Worm (Caenorhabditis elegans) whole organism, L3 larva: ENCODE results near the gene srx-111.

Source experiments
- ZK546.5 ChIP-seq: sonication (generic microtip); optimal IDR thresholded peaks from 2 replicates; lab custom pipeline; 2017; ENCODE audit warnings: missing biosample characterization, missing genetic modification characterization
- aly-2 ChIP-seq: fragments of 150-350 bp; optimal IDR thresholded peaks from 2 replicates; lab custom pipeline; 2014; ENCODE audit warnings: missing biosample characterization, missing genetic modification characterization
- elt-1 ChIP-seq: fragments of 150-350 bp; optimal IDR thresholded peaks from 2 replicates; lab custom pipeline; 2014; ENCODE audit warnings: missing biosample characterization, missing genetic modification characterization
- elt-3 ChIP-seq, 3 experiments: fragments of 150-350 bp in 1 of 3; sonication (generic microtip) in 2 of 3; optimal IDR thresholded peaks; 2 replicates in 2 of 3; 4 replicates in 1 of 3; lab custom pipeline; 2014 to 2017; ENCODE audit warnings: missing biosample characterization in 3 of 3, missing genetic modification characterization in 3 of 3
- fkh-10 ChIP-seq: sonication (generic microtip); optimal IDR thresholded peaks from 2 replicates; lab custom pipeline; 2017; ENCODE audit warnings: missing biosample characterization, missing genetic modification reagents, missing genetic modification characterization
- lin-15B ChIP-seq: fragments of 150-350 bp; optimal IDR thresholded peaks from 2 replicates; lab custom pipeline; 2014; ENCODE audit warnings: missing biosample characterization, missing genetic modification characterization
- nhr-11 ChIP-seq: fragments of 150-350 bp; optimal IDR thresholded peaks from 2 replicates; lab custom pipeline; 2014; ENCODE audit warnings: missing biosample characterization, missing genetic modification characterization
- nhr-28 ChIP-seq: fragments of 150-350 bp; optimal IDR thresholded peaks from 2 replicates; lab custom pipeline; 2014; ENCODE audit warnings: missing biosample characterization, missing genetic modification characterization
- nhr-76 ChIP-seq: fragments of 150-350 bp; sonication (generic microtip); optimal IDR thresholded peaks from 5 replicates; lab custom pipeline; 2014; ENCODE audit warnings: missing biosample characterization, missing genetic modification characterization
- sea-2 ChIP-seq: fragments of 150-350 bp; sonication (generic microtip); optimal IDR thresholded peaks from 4 replicates; lab custom pipeline; 2014; ENCODE audit warnings: missing biosample characterization, missing genetic modification reagents, missing genetic modification characterization
- skn-1 ChIP-seq: fragments of 150-350 bp; optimal IDR thresholded peaks from 2 replicates; lab custom pipeline; 2014; ENCODE audit warnings: missing biosample characterization, missing genetic modification characterization
- unc-62 ChIP-seq: fragments of 150-350 bp; sonication (generic microtip); optimal IDR thresholded peaks from 4 replicates; lab custom pipeline; 2014; ENCODE audit warnings: missing biosample characterization, missing genetic modification reagents, missing genetic modification characterization
- ztf-4 ChIP-seq: fragments of 150-350 bp; optimal IDR thresholded peaks from 2 replicates; lab custom pipeline; 2014; ENCODE audit warnings: missing biosample characterization, missing genetic modification characterization

DNA sequence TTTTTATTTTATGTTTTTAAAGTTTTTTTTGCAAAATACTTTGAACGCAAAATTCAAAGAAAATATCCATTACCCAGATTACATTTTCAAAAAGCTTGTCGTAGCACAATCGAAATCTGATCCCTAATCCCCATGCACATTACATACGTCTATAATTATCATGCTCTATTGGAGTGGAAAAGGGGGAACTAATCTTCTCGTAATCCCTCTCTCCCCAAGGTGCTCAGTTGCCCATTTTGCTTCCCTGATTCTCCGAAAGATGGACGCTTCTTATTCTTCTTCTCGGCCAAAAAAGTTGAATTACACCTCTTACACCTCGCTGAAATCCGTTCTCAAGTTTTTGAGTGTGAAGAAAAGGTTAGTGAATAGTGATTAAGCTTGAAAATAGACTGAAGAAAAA is 46.6 kb upstream of the srx-111 start, which contains the start of gene fbxc-53:
- TF ChIP-seq fkh-10 (no peak), ZK546.5 (no peak), ztf-4 (tag; lab: Kevin White, UChicago) (no peak), nhr-28 (tag; lab: Kevin White, UChicago) (no peak), unc-62 (GFP tag; lab: Kevin White, UChicago) (no peak), lin-15B (tag; lab: Kevin White, UChicago) (no peak), skn-1 (no peak), sea-2 (GFP tag; lab: Kevin White, UChicago) (no peak), nhr-76 (tag; lab: Kevin White, UChicago) (no peak), nhr-11 (tag; lab: Kevin White, UChicago) (no peak), elt-1 (tag; lab: Kevin White, UChicago) (no peak), elt-3 (tag; optimal IDR thresholded peaks at IDR 0.05; lab: Kevin White, UChicago) (no peak), aly-2 (tag; lab: Kevin White, UChicago) (no peak)
